Fruit fly (Drosophila melanogaster): ENCODE results near the gene Chsy.

Chsy gene

DNA sequence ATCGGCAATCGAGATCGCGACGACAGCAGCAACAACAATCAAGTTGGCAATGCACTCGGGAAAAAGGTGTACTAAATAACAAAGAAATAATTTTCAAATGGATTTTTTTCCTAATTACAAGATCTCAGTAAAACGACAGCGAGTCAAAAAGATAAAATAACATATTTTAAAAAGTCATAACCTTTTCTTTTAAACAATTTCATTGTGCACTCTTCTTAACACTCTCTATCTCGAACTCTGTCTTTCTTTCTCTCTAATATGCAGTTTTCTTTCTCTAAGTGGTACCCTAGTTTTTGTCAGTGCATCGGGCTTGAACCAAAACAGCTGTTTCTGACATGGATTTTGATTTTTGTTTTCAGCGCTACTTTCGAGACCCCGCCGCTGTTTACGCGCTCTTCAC is 44.3 kb downstream of the Chsy start (continued):
- peak; percentile 68 for TF ChIP-seq tap (tag; optimal IDR thresholded peaks at IDR 0.05)
- peak; percentile 60 to 90 for TF ChIP-seq Hr51 (GFP tag; optimal IDR thresholded peaks at IDR 0.05)
- TF ChIP-seq CG8478 (optimal IDR thresholded peaks at IDR 0.05) = no peak
- TF ChIP-seq CG15269 (tag; optimal IDR thresholded peaks at IDR 0.05) = peak; percentile 86
- peak; percentile 61 for TF ChIP-seq CG12219 (GFP tag; optimal IDR thresholded peaks at IDR 0.05)
- TF ChIP-seq CG9797 (GFP tag; optimal IDR thresholded peaks at IDR 0.05) = no peak
- peak; percentile 77 for TF ChIP-seq vvl (GFP tag; IDR thresholded peaks at IDR 0.05)
- peak; percentile 57 for TF ChIP-seq CG15011 (GFP tag; optimal IDR thresholded peaks at IDR 0.05)
- TF ChIP-seq Lpt (GFP tag; optimal IDR thresholded peaks at IDR 0.05) = no peak
- no peak for TF ChIP-seq CG7745 (tag; optimal IDR thresholded peaks at IDR 0.05)
- TF ChIP-seq gfzf (GFP tag; optimal IDR thresholded peaks at IDR 0.05) = no peak
- TF ChIP-seq CG6791 (GFP tag; IDR thresholded peaks at IDR 0.05; ENCODE audit: partially characterized antibody) = no peak
- no peak for TF ChIP-seq oc (tag; optimal IDR thresholded peaks at IDR 0.05)
- 0 out of 2 replicates have a peak, but pooled peaks have one; percentile 7 for TF ChIP-seq Lim3 (GFP tag; IDR thresholded peaks at IDR 0.05)
- no peak for TF ChIP-seq lov (optimal IDR thresholded peaks at IDR 0.05)
- no peak for TF ChIP-seq lov (GFP tag; IDR thresholded peaks at IDR 0.05)
- TF ChIP-seq fd64A (GFP tag; optimal IDR thresholded peaks at IDR 0.05) = peak; percentile 3
- TF ChIP-seq chinmo (GFP tag; IDR thresholded peaks at IDR 0.05; ENCODE audit: partially characterized antibody) = no peak
- no peak for TF ChIP-seq bbx (GFP tag; IDR thresholded peaks at IDR 0.05; ENCODE audit: partially characterized antibody)
- no peak for TF ChIP-seq vnd (GFP tag; IDR thresholded peaks at IDR 0.05; ENCODE audit: partially characterized antibody)
- TF ChIP-seq org-1 (GFP tag; optimal IDR thresholded peaks at IDR 0.05) = peak; percentile 64
- TF ChIP-seq CG7786 (GFP tag; optimal IDR thresholded peaks at IDR 0.05) = peak; percentile 71
- TF ChIP-seq CG3407 (GFP tag; optimal IDR thresholded peaks at IDR 0.05) = peak; percentile 33
- no peak for TF ChIP-seq CG33557 (GFP tag; optimal IDR thresholded peaks at IDR 0.05)
- TF ChIP-seq CG11247 (GFP tag; IDR thresholded peaks at IDR 0.05) = peak; percentile 66; the same call in 1 of the 2 replicates
- peak; percentile 2 for TF ChIP-seq CG3838 (GFP tag; optimal IDR thresholded peaks at IDR 0.05)
- peak; percentile 69 for TF ChIP-seq CG13775 (GFP tag; optimal IDR thresholded peaks at IDR 0.05)
- peak; percentile 57 for TF ChIP-seq Bteb2 (GFP tag; optimal IDR thresholded peaks at IDR 0.05)
- no peak for TF ChIP-seq CG2199 (GFP tag; IDR thresholded peaks at IDR 0.05)
- peak; percentile 36 for TF ChIP-seq kah (GFP tag; optimal IDR thresholded peaks at IDR 0.05)
- TF ChIP-seq CG6254 (GFP tag; optimal IDR thresholded peaks at IDR 0.05) = no peak
- TF ChIP-seq CG6765 (GFP tag; optimal IDR thresholded peaks at IDR 0.05) = peak; percentile 14
- TF ChIP-seq CG6175 (GFP tag; IDR thresholded peaks at IDR 0.05) = peak; percentile 54; the same call in 1 of the 3 replicates
- TF ChIP-seq dmrt11E (tag; optimal IDR thresholded peaks at IDR 0.05) = peak; percentile 6
- TF ChIP-seq Dll (GFP tag; IDR thresholded peaks at IDR 0.05; ENCODE audit: partially characterized antibody) = no peak
- TF ChIP-seq CG8388 (GFP tag; optimal IDR thresholded peaks at IDR 0.05) = peak; percentile 73
- TF ChIP-seq chif (GFP tag; optimal IDR thresholded peaks at IDR 0.05) = peak; percentile 62 to 78
- TF ChIP-seq da (GFP tag; optimal IDR thresholded peaks at IDR 0.05) = peak; percentile 36
- TF ChIP-seq croc (GFP tag; conservative IDR thresholded peaks at IDR 0.05) = peak; percentile 50
- TF ChIP-seq GATAe (GFP tag; conservative IDR thresholded peaks at IDR 0.05) = no peak
- TF ChIP-seq Neu2 (GFP tag; optimal IDR thresholded peaks at IDR 0.05; ENCODE audit: borderline replicate concordance) = no peak
- TF ChIP-seq inv (GFP tag; IDR thresholded peaks at IDR 0.05; ENCODE audit: partially characterized antibody) = no peak
- peak; percentile 44 for TF ChIP-seq Hand (GFP tag; optimal IDR thresholded peaks at IDR 0.05)
- TF ChIP-seq CG10565 (GFP tag; optimal IDR thresholded peaks at IDR 0.05) = no peak
- no peak for TF ChIP-seq hbn (GFP tag; IDR thresholded peaks at IDR 0.05; ENCODE audit: partially characterized antibody)
- TF ChIP-seq jumu (GFP tag; optimal IDR thresholded peaks at IDR 0.05) = peak; percentile 38
- TF ChIP-seq Sry-β (GFP tag; optimal IDR thresholded peaks at IDR 0.05) = no peak
- TF ChIP-seq CG10543 (GFP tag; optimal IDR thresholded peaks at IDR 0.05) = peak; percentile 48
- TF ChIP-seq CG12659 (GFP tag; optimal IDR thresholded peaks at IDR 0.05) = peak; percentile 78
- peak; percentile 57 for TF ChIP-seq salm (tag; optimal IDR thresholded peaks at IDR 0.05)

Measured in whole organism, embryonic.